Fruit fly (Drosophila melanogaster) whole organism, wandering third instar larva: ENCODE data around the gene bocks.

Experiments used
- CG32264 ChIP-seq: fragments of 200-800 bp; sonication (Bioruptor generic); optimal IDR thresholded peaks from 2 replicates; lab custom pipeline; 2016; ENCODE audit warnings: missing biosample characterization, missing genetic modification characterization
- CG9705 ChIP-seq: fragments of 200-800 bp; sonication (Bioruptor generic); optimal IDR thresholded peaks from 2 replicates; lab custom pipeline; 2018; ENCODE audit warnings: missing biosample characterization, mild to moderate bottlenecking, missing genetic modification characterization
- CrebA ChIP-seq: fragments of 200-800 bp; sonication (Bioruptor generic); optimal IDR thresholded peaks from 2 replicates; lab custom pipeline; 2016; ENCODE audit warnings: missing biosample characterization, mild to moderate bottlenecking, missing genetic modification characterization, borderline replicate concordance
- Dfd ChIP-seq: fragments of >200 bp; optimal IDR thresholded peaks from 2 replicates; lab custom pipeline; 2017; ENCODE audit warnings: missing biosample characterization, missing genetic modification characterization
- Dif ChIP-seq: fragments of 200-275, 200-300 bp; sonication (Bioruptor generic); optimal IDR thresholded peaks from 2 replicates; lab custom pipeline; 2018; ENCODE audit warnings: missing biosample characterization, missing genetic modification characterization; ENCODE audit not compliant: partially characterized antibody
- GATAd ChIP-seq: sonication (Bioruptor generic); optimal IDR thresholded peaks from 2 replicates; lab custom pipeline; 2016; ENCODE audit warnings: missing biosample characterization, missing genetic modification characterization
- HLH106 ChIP-seq: fragments of 200-800 bp; optimal IDR thresholded peaks from 3 replicates; lab custom pipeline; 2019; ENCODE audit warnings: missing biosample characterization, mild to moderate bottlenecking, missing genetic modification characterization, moderate library complexity
- Hnf4 ChIP-seq: fragments of 200-800 bp; sonication (Bioruptor generic); optimal IDR thresholded peaks from 2 replicates; lab custom pipeline; 2016; ENCODE audit warnings: missing biosample characterization, mild to moderate bottlenecking, missing genetic modification characterization
- Hr78 ChIP-seq: fragments of >200 bp; optimal IDR thresholded peaks from 2 replicates; lab custom pipeline; 2017; ENCODE audit warnings: missing biosample characterization, missing genetic modification characterization
- Hr83 ChIP-seq: fragments of 200-300 bp; sonication (Bioruptor generic); optimal IDR thresholded peaks from 2 replicates; lab custom pipeline; 2016; ENCODE audit warnings: missing biosample characterization, mild to moderate bottlenecking, missing genetic modification characterization, moderate library complexity; ENCODE audit not compliant: poor library complexity, severe bottlenecking
- Jra ChIP-seq: sonication (Bioruptor generic); optimal IDR thresholded peaks from 2 replicates; lab custom pipeline; 2016; ENCODE audit warnings: missing biosample characterization, missing genetic modification characterization
- Mio ChIP-seq: sonication (Bioruptor generic); optimal IDR thresholded peaks from 2 replicates; lab custom pipeline; 2016; ENCODE audit warnings: missing biosample characterization, missing genetic modification characterization
- Myc ChIP-seq: fragments of >200 bp; optimal IDR thresholded peaks from 2 replicates; lab custom pipeline; 2017
- N ChIP-seq: fragments of >200 bp; optimal IDR thresholded peaks from 2 replicates; lab custom pipeline; 2018; ENCODE audit warnings: missing biosample characterization, missing external identifiers, missing genetic modification characterization
- OdsH ChIP-seq: fragments of 200-800 bp; sonication (Bioruptor generic); optimal IDR thresholded peaks from 2 replicates; lab custom pipeline; 2016; ENCODE audit warnings: missing biosample characterization, mild to moderate bottlenecking, missing genetic modification characterization
- Rel ChIP-seq, 2 experiments: fragments of 200-800 bp; sonication (Bioruptor generic) in 1 of 2; optimal IDR thresholded peaks; 2 replicates in 1 of 2; 3 replicates in 1 of 2; lab custom pipeline; 2016 to 2019; ENCODE audit warnings: mild to moderate bottlenecking in 2 of 2, missing biosample characterization in 2 of 2, missing genetic modification characterization in 2 of 2, moderate library complexity in 1 of 2
- Sp1 ChIP-seq: fragments of 200-800 bp; sonication (Bioruptor generic); optimal IDR thresholded peaks from 3 replicates; lab custom pipeline; 2019; ENCODE audit warnings: missing biosample characterization, mild to moderate bottlenecking, missing genetic modification characterization, moderate library complexity
- br ChIP-seq: fragments of 200-800 bp; sonication (Bioruptor generic); optimal IDR thresholded peaks from 2 replicates; lab custom pipeline; 2016; ENCODE audit warnings: missing biosample characterization, missing genetic modification characterization
- brk ChIP-seq: fragments of 200-800 bp; sonication (Bioruptor generic); optimal IDR thresholded peaks from 2 replicates; lab custom pipeline; 2016; ENCODE audit warnings: missing biosample characterization, mild to moderate bottlenecking, missing genetic modification characterization
- dl ChIP-seq, 2 experiments: fragments of 175-275, 200-275 bp in 1 of 2; fragments of 200-275 bp in 1 of 2; sonication (Bioruptor generic); optimal IDR thresholded peaks; lab custom pipeline; 2018; ENCODE audit warnings: mild to moderate bottlenecking in 2 of 2, missing biosample characterization in 2 of 2, missing genetic modification characterization in 2 of 2, moderate library complexity in 2 of 2; ENCODE audit not compliant: partially characterized antibody in 2 of 2, insufficient read depth in 1 of 2
- dmrt93B ChIP-seq: fragments of 200-800 bp; sonication (Bioruptor generic); optimal IDR thresholded peaks from 2 replicates; lab custom pipeline; 2018; ENCODE audit warnings: missing biosample characterization, mild to moderate bottlenecking, missing genetic modification characterization
- dsf ChIP-seq: sonication (Bioruptor generic); optimal IDR thresholded peaks from 2 replicates; lab custom pipeline; 2016; ENCODE audit warnings: missing biosample characterization, missing genetic modification characterization, borderline replicate concordance
- ey ChIP-seq: fragments of 200-800 bp; sonication (Bioruptor generic); optimal IDR thresholded peaks from 2 replicates; lab custom pipeline; 2016; ENCODE audit warnings: missing biosample characterization, missing genetic modification characterization
- foxo ChIP-seq, 2 experiments: fragments of 200-800 bp; sonication (Bioruptor generic); optimal IDR thresholded peaks; 2 replicates in 1 of 2; 3 replicates in 1 of 2; lab custom pipeline; 2016 to 2017; ENCODE audit warnings: missing biosample characterization in 2 of 2, missing genetic modification characterization in 2 of 2
- fru ChIP-seq: fragments of 200-800 bp; sonication (Bioruptor generic); optimal IDR thresholded peaks from 3 replicates; lab custom pipeline; 2016; ENCODE audit warnings: missing biosample characterization, mild to moderate bottlenecking, missing genetic modification characterization
- h ChIP-seq: fragments of 200-800 bp; sonication (Bioruptor generic); optimal IDR thresholded peaks from 3 replicates; lab custom pipeline; 2016; ENCODE audit warnings: missing biosample characterization, mild to moderate bottlenecking, missing genetic modification characterization
- jim ChIP-seq: fragments of 175-275, 200-325 bp; sonication (Bioruptor generic); optimal IDR thresholded peaks from 2 replicates; lab custom pipeline; 2016; ENCODE audit warnings: missing biosample characterization, mild to moderate bottlenecking, missing genetic modification characterization
- pan ChIP-seq: fragments of >200 bp; optimal IDR thresholded peaks from 2 replicates; lab custom pipeline; 2017
- psq ChIP-seq: fragments of 200-800 bp; sonication (Bioruptor generic); optimal IDR thresholded peaks from 3 replicates; lab custom pipeline; 2017; ENCODE audit warnings: missing biosample characterization, mild to moderate bottlenecking, missing genetic modification characterization, moderate library complexity
- rgr ChIP-seq: fragments of 200-800 bp; sonication (Bioruptor generic); optimal IDR thresholded peaks from 3 replicates; lab custom pipeline; 2016; ENCODE audit warnings: missing biosample characterization, mild to moderate bottlenecking, missing genetic modification characterization
- sage ChIP-seq: fragments of 200-800 bp; sonication (Bioruptor generic); optimal IDR thresholded peaks from 2 replicates; lab custom pipeline; 2016; ENCODE audit warnings: missing biosample characterization, mild to moderate bottlenecking, missing genetic modification characterization
- sv ChIP-seq: fragments of 200-800 bp; sonication (Bioruptor generic); optimal IDR thresholded peaks from 3 replicates; lab custom pipeline; 2016; ENCODE audit warnings: missing biosample characterization, missing genetic modification characterization
- tai ChIP-seq: sonication (Bioruptor generic); optimal IDR thresholded peaks from 2 replicates; lab custom pipeline; 2016; ENCODE audit warnings: missing biosample characterization, missing genetic modification characterization
- woc ChIP-seq: sonication (Bioruptor generic); optimal IDR thresholded peaks from 2 replicates; lab custom pipeline; 2016; ENCODE audit warnings: missing biosample characterization, mild to moderate bottlenecking, missing genetic modification characterization

The bocks gene

DNA sequence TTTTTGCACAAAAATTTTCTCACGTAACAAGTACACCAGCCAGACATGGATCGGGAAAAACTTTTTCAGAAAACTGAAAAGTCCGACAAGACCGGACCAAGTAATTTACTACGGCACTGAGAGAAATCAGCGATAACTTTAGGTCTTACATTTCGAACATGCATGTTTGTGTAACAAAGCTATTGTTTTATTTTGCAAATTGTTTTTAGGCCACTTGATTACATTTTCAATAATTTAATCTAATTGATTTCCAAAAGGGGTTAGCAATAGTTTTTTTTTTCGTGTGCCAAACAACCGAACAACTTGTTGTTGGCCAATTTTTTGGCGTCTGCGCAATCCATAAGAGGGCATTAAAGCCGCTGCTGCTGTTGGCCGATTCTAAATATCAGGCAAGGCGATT lies 22.3 kb upstream of the bocks start:
- TF ChIP-seq N (no peak), brk (GFP tag; lab: Kevin White, UChicago) (peak; percentile 48), sv (GFP tag; lab: Kevin White, UChicago) (peak; percentile 3), rgr (peak; percentile 84), Jra (GFP tag; lab: Kevin White, UChicago) (peak; percentile 18), h (GFP tag; lab: Kevin White, UChicago) (peak; percentile 88), br (GFP tag; lab: Kevin White, UChicago) (peak; percentile 88), sage (GFP tag; lab: Kevin White, UChicago) (peak; percentile 65), ey (GFP tag; lab: Kevin White, UChicago) (peak; percentile 87), Dif (GFP tag; lab: Kevin White, UChicago) (no peak), fru (GFP tag; lab: Kevin White, UChicago) (peak; percentile 92), CrebA (GFP tag; lab: Kevin White, UChicago) (peak; percentile 26), Hr78 (GFP tag; lab: Kevin White, UChicago) (no peak), Rel (GFP tag; optimal IDR thresholded peaks at IDR 0.05; lab: Kevin White, UChicago) (peak; percentile 77), Rel (tag; optimal IDR thresholded peaks at IDR 0.05; lab: Kevin White, UChicago) (no peak), psq (peak; percentile 72), CG9705 (GFP tag; lab: Kevin White, UChicago) (no peak), pan (no peak), Sp1 (GFP tag; lab: Kevin White, UChicago) (peak; percentile 74), OdsH (GFP tag; lab: Kevin White, UChicago) (peak; percentile 81), dmrt93B (peak; percentile 63), Mio (no peak), Myc (no peak), foxo (GFP tag; optimal IDR thresholded peaks at IDR 0.05; lab: Kevin White, UChicago) (peak; percentile 9 to 89), CG32264 (GFP tag; lab: Kevin White, UChicago) (peak; percentile 70), Dfd (GFP tag; lab: Kevin White, UChicago) (no peak), HLH106 (tag; lab: Kevin White, UChicago) (peak; percentile 68), Hnf4 (GFP tag; lab: Kevin White, UChicago) (peak; percentile 86), tai (GFP tag; lab: Kevin White, UChicago) (peak; percentile 55), woc (GFP tag; lab: Kevin White, UChicago) (peak; percentile 71)

DNA sequence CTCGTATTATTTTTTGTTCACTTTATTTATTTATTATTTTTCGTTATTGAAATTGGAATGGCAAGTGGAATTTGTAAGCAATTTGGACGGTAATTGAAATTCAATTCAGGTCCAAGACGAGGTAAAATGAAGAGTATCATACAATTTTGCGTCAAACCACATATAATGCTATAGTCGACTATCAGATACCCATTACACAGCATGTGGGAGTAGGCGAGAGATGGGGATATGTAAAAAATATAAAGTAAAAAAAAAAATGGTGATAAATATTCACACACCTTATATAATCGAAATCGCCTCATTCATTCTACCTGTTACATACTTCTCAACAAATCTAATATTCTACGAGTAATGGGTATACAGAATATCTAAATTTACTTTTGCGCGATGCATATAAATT lies 21.4 kb upstream of the bocks start:
- TF ChIP-seq dl (GFP tag; optimal IDR thresholded peaks at IDR 0.05; lab: Kevin White, UChicago; ENCODE audit: insufficient read depth in 1 of 2, partially characterized antibody in 2 of 2): no peak
- no peak for TF ChIP-seq brk (GFP tag; lab: Kevin White, UChicago)
- peak; percentile 11 for TF ChIP-seq woc (GFP tag; lab: Kevin White, UChicago)
- TF ChIP-seq tai (GFP tag; lab: Kevin White, UChicago): no peak
- peak; percentile 69 for TF ChIP-seq h (GFP tag; lab: Kevin White, UChicago)
- no peak for TF ChIP-seq sv (GFP tag; lab: Kevin White, UChicago)
- TF ChIP-seq GATAd (GFP tag; lab: Kevin White, UChicago): no peak
- TF ChIP-seq Mio: no peak
- no peak for TF ChIP-seq jim (GFP tag; lab: Kevin White, UChicago)
- TF ChIP-seq fru (GFP tag; lab: Kevin White, UChicago): peak; percentile 45
- TF ChIP-seq Hr83: no peak
- TF ChIP-seq ey (GFP tag; lab: Kevin White, UChicago): peak; percentile 63
- TF ChIP-seq dmrt93B: no peak
- TF ChIP-seq psq: peak; percentile 6
- TF ChIP-seq Jra (GFP tag; lab: Kevin White, UChicago): no peak
- peak; percentile 45 for TF ChIP-seq HLH106 (tag; lab: Kevin White, UChicago)
- TF ChIP-seq dsf (GFP tag; lab: Kevin White, UChicago): no peak
- peak; percentile 9 for TF ChIP-seq Sp1 (GFP tag; lab: Kevin White, UChicago)
- TF ChIP-seq OdsH (GFP tag; lab: Kevin White, UChicago): peak; percentile 54
- TF ChIP-seq rgr: peak; percentile 56
- no peak for TF ChIP-seq Rel (GFP tag; optimal IDR thresholded peaks at IDR 0.05; lab: Kevin White, UChicago)
- no peak for TF ChIP-seq Rel (tag; optimal IDR thresholded peaks at IDR 0.05; lab: Kevin White, UChicago)
- no peak for TF ChIP-seq CG32264 (GFP tag; lab: Kevin White, UChicago)
- TF ChIP-seq Hnf4 (GFP tag; lab: Kevin White, UChicago): peak; percentile 60
- TF ChIP-seq foxo (GFP tag; optimal IDR thresholded peaks at IDR 0.05; lab: Kevin White, UChicago): peak in 1 of 2 experiments; percentile 56
- TF ChIP-seq br (GFP tag; lab: Kevin White, UChicago): peak; percentile 59

DNA sequence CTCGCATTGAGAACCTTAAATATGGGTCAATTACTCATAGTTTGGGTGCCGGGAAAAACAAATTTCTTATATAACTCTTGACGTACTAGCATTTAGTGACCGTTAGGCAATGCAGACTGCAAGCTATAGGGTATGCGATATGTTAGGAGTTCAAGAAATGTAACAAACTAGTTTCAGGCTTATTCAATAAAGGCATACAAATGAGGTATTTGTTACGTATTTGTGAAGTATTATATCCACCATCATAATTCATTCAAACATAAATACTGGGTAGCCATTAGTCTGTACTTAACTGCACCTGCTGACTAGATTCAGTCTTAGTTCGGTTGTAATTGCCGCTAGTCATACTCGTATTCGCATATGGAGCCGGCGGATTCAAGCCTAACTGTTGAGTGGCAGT lies 17.4 kb upstream of the bocks start:
- TF ChIP-seq Sp1 (GFP tag; lab: Kevin White, UChicago) (no peak), N (no peak), tai (GFP tag; lab: Kevin White, UChicago) (no peak), fru (GFP tag; lab: Kevin White, UChicago) (no peak), HLH106 (tag; lab: Kevin White, UChicago) (no peak), CG9705 (GFP tag; lab: Kevin White, UChicago) (no peak), woc (GFP tag; lab: Kevin White, UChicago) (no peak), Rel (GFP tag; optimal IDR thresholded peaks at IDR 0.05; lab: Kevin White, UChicago) (no peak), Rel (tag; optimal IDR thresholded peaks at IDR 0.05; lab: Kevin White, UChicago) (no peak), Hr78 (GFP tag; lab: Kevin White, UChicago) (no peak), CrebA (GFP tag; lab: Kevin White, UChicago) (no peak)
- TF ChIP-seq, all 38 proteins: peak for 0
